Worm (Caenorhabditis elegans) whole organism, L1 larva: Measurements from ENCODE around the gene Y62H9A.1.

ENCODE experiments used
- C04F5.9 ChIP-seq: sonication (generic microtip); optimal IDR thresholded peaks from 2 replicates; lab custom pipeline; 2016; ENCODE audit warnings: missing genetic modification characterization, missing compliant biosample characterization
- F16B12.6 ChIP-seq: fragments of 150-350 bp; optimal IDR thresholded peaks from 2 replicates; lab custom pipeline; 2014; ENCODE audit warnings: missing biosample characterization, missing genetic modification characterization
- Y116A8C.19 ChIP-seq: sonication (generic microtip); optimal IDR thresholded peaks from 2 replicates; lab custom pipeline; 2016; ENCODE audit warnings: missing compliant biosample characterization, missing genetic modification characterization, borderline replicate concordance
- alr-1 ChIP-seq: fragments of 200-800 bp; sonication (Bioruptor generic); optimal IDR thresholded peaks from 2 replicates; lab custom pipeline; 2018; ENCODE audit warnings: borderline replicate concordance, mild to moderate bottlenecking, missing genetic modification characterization, missing compliant biosample characterization
- blmp-1 ChIP-seq: fragments of 150-350 bp; optimal IDR thresholded peaks from 2 replicates; lab custom pipeline; 2014; ENCODE audit warnings: missing biosample characterization, missing genetic modification characterization
- ceh-63 ChIP-seq: fragments of 200-800 bp; sonication (Bioruptor generic); optimal IDR thresholded peaks from 2 replicates; lab custom pipeline; 2018; ENCODE audit warnings: mild to moderate bottlenecking, missing genetic modification characterization, missing compliant biosample characterization
- ceh-82 ChIP-seq, 3 experiments: fragments of 150-350 bp in 1 of 3; sonication (generic microtip) in 2 of 3; optimal IDR thresholded peaks; 2 replicates each; lab custom pipeline; 2014 to 2017; ENCODE audit warnings: missing biosample characterization in 3 of 3, missing genetic modification characterization in 3 of 3
- dpl-1 ChIP-seq, 3 experiments: fragments of 150-350 bp in 2 of 3; sonication (generic microtip) in 1 of 3; optimal IDR thresholded peaks; 2 replicates each; lab custom pipeline; 2014 to 2017; ENCODE audit warnings: missing biosample characterization in 3 of 3, missing genetic modification characterization in 3 of 3, missing genetic modification reagents in 3 of 3
- egl-13 ChIP-seq: sonication (generic microtip); optimal IDR thresholded peaks from 2 replicates; lab custom pipeline; 2016; ENCODE audit warnings: missing genotype, missing genetic modification reagents, missing genetic modification characterization, missing compliant biosample characterization
- egl-27 ChIP-seq, 2 experiments: fragments of 150-350 bp in 1 of 2; sonication (generic microtip); optimal IDR thresholded peaks; 3 replicates each; lab custom pipeline; 2017 to 2018; ENCODE audit warnings: missing biosample characterization in 2 of 2, missing genetic modification characterization in 2 of 2, missing genetic modification reagents in 2 of 2
- ets-5 ChIP-seq: fragments of 200-800 bp; sonication (Bioruptor generic); IDR thresholded peaks from 2 replicates; pipeline ENCODE4 v1.3.6; 2022; ENCODE audit warnings: missing genetic modification characterization, missing compliant biosample characterization
- fkh-4 ChIP-seq: sonication (generic microtip); optimal IDR thresholded peaks from 2 replicates; lab custom pipeline; 2016; ENCODE audit warnings: missing compliant biosample characterization, missing genetic modification characterization, borderline replicate concordance
- hlh-4 ChIP-seq: sonication (generic microtip); optimal IDR thresholded peaks from 2 replicates; lab custom pipeline; 2016; ENCODE audit warnings: mild to moderate bottlenecking, missing genetic modification characterization, missing compliant biosample characterization
- irx-1 ChIP-seq: sonication (generic microtip); optimal IDR thresholded peaks from 2 replicates; lab custom pipeline; 2016; ENCODE audit warnings: missing genetic modification characterization, missing compliant biosample characterization
- isw-1 ChIP-seq: fragments of 200-800 bp; sonication (Bioruptor generic); IDR thresholded peaks from 2 replicates; pipeline ENCODE4 v1.3.6; 2022; ENCODE audit warnings: missing genetic modification characterization, missing compliant biosample characterization
- lin-13 ChIP-seq: fragments of 150-350 bp; optimal IDR thresholded peaks from 2 replicates; lab custom pipeline; 2014; ENCODE audit warnings: missing biosample characterization, missing genetic modification reagents, missing genetic modification characterization
- lin-14 ChIP-seq: fragments of 200-800 bp; sonication (Bioruptor generic); optimal IDR thresholded peaks from 2 replicates; lab custom pipeline; 2018; ENCODE audit warnings: mild to moderate bottlenecking, missing genetic modification characterization, moderate library complexity, missing compliant biosample characterization
- lin-15B ChIP-seq: fragments of 150-350 bp; sonication (generic microtip); optimal IDR thresholded peaks from 3 replicates; lab custom pipeline; 2014; ENCODE audit warnings: missing biosample characterization, missing genetic modification characterization
- lin-35 ChIP-seq, 2 experiments: fragments of 150-350 bp; optimal IDR thresholded peaks; 2 replicates each; lab custom pipeline; 2014; ENCODE audit warnings: missing biosample characterization in 2 of 2, missing genetic modification characterization in 2 of 2, missing genetic modification reagents in 2 of 2
- lin-39 ChIP-seq: fragments of 150-350 bp; optimal IDR thresholded peaks from 2 replicates; lab custom pipeline; 2014; ENCODE audit warnings: missing biosample characterization, missing genetic modification reagents, missing genetic modification characterization
- nhr-19 ChIP-seq: fragments of 200-800 bp; sonication (Bioruptor generic); conservative IDR thresholded peaks from 2 replicates; pipeline ENCODE4 v1.3.6; 2022; ENCODE audit warnings: missing genetic modification characterization, missing compliant biosample characterization
- nhr-71 ChIP-seq: sonication (generic microtip); optimal IDR thresholded peaks from 2 replicates; lab custom pipeline; 2016; ENCODE audit warnings: mild to moderate bottlenecking, missing genetic modification characterization, moderate library complexity, missing compliant biosample characterization
- nhr-77 ChIP-seq: fragments of 150-350 bp; optimal IDR thresholded peaks from 2 replicates; lab custom pipeline; 2014; ENCODE audit warnings: missing biosample characterization, missing genetic modification characterization
- nhr-84 ChIP-seq: sonication (generic microtip); optimal IDR thresholded peaks from 2 replicates; lab custom pipeline; 2017; ENCODE audit warnings: missing biosample characterization, missing genetic modification characterization
- pag-3 ChIP-seq: sonication (generic microtip); optimal IDR thresholded peaks from 2 replicates; lab custom pipeline; 2017; ENCODE audit warnings: missing genetic modification characterization, mild to moderate bottlenecking, missing compliant biosample characterization, antibody characterized with exemption, borderline replicate concordance; ENCODE audit not compliant: insufficient read depth
- rnt-1 ChIP-seq: sonication (generic microtip); optimal IDR thresholded peaks from 2 replicates; lab custom pipeline; 2016; ENCODE audit warnings: mild to moderate bottlenecking, missing genetic modification characterization, moderate library complexity, missing compliant biosample characterization
- snpc-4 ChIP-seq: fragments of 150-350 bp; optimal IDR thresholded peaks from 2 replicates; lab custom pipeline; 2014; ENCODE audit warnings: missing biosample characterization, missing genetic modification characterization
- snu-23 ChIP-seq: sonication (generic microtip); optimal IDR thresholded peaks from 2 replicates; lab custom pipeline; 2016; ENCODE audit warnings: missing genetic modification characterization, missing compliant biosample characterization
- sup-37 ChIP-seq: fragments of 200-800 bp; sonication (Bioruptor generic); optimal IDR thresholded peaks from 2 replicates; lab custom pipeline; 2018; ENCODE audit warnings: mild to moderate bottlenecking, missing genetic modification characterization, missing compliant biosample characterization
- unc-30 ChIP-seq: sonication (generic microtip); optimal IDR thresholded peaks from 2 replicates; lab custom pipeline; 2017; ENCODE audit warnings: missing biosample characterization, missing genetic modification characterization
- xbp-1 ChIP-seq: sonication (generic microtip); optimal IDR thresholded peaks from 2 replicates; lab custom pipeline; 2016; ENCODE audit warnings: missing genetic modification characterization, missing compliant biosample characterization
- zag-1 ChIP-seq: fragments of 150-350 bp; optimal IDR thresholded peaks from 2 replicates; lab custom pipeline; 2014; ENCODE audit warnings: missing biosample characterization, missing genetic modification characterization
- ztf-11 ChIP-seq, 2 experiments: sonication (generic microtip); optimal IDR thresholded peaks; 2 replicates each; lab custom pipeline; 2016 to 2017; ENCODE audit warnings: missing genetic modification characterization in 2 of 2, missing biosample characterization in 1 of 2, missing compliant biosample characterization in 1 of 2
- ztf-4 ChIP-seq: fragments of 150-350 bp; optimal IDR thresholded peaks from 2 replicates; lab custom pipeline; 2014; ENCODE audit warnings: missing biosample characterization, missing genetic modification characterization

Y62H9A.1 gene

ce11 chrX:11854903-11855302 lies 20.4 kb upstream of the Y62H9A.1 start, which contains the start of gene F54F7.8:
F54F7.8 (minus strand) TSS chrX:11855003.
- no peak for TF ChIP-seq C04F5.9 (tag; lab: Kevin White, UChicago)
- TF ChIP-seq xbp-1, result no peak
- no peak for TF ChIP-seq hlh-4 (tag; lab: Kevin White, UChicago)
- TF ChIP-seq egl-27 (tag; optimal IDR thresholded peaks at IDR 0.05; lab: Kevin White, UChicago), result no peak
- no peak for TF ChIP-seq pag-3 (tag; lab: Kevin White, UChicago)
- no peak for TF ChIP-seq nhr-71
- no peak for TF ChIP-seq ceh-63 (GFP tag; lab: Kevin White, UChicago)
- no peak for TF ChIP-seq lin-14 (GFP tag; lab: Kevin White, UChicago)
- TF ChIP-seq ets-5 (GFP tag; lab: Robert Waterston, UW), result no peak
- no peak for TF ChIP-seq nhr-84 (tag; lab: Kevin White, UChicago)
- no peak for TF ChIP-seq Y116A8C.19
- TF ChIP-seq lin-13 (GFP tag; lab: Kevin White, UChicago), result no peak
- no peak for TF ChIP-seq nhr-77
- no peak for TF ChIP-seq sup-37
- TF ChIP-seq lin-15B (tag; lab: Kevin White, UChicago), result no peak
- no peak for TF ChIP-seq blmp-1 (tag; lab: Kevin White, UChicago)
- TF ChIP-seq nhr-19 (GFP tag; lab: Robert Waterston, UW), result no peak
- no peak for TF ChIP-seq snpc-4 (tag; lab: Kevin White, UChicago)

- TF ChIP-seq fkh-4 (tag; lab: Kevin White, UChicago) (no peak), ets-5 (GFP tag; lab: Robert Waterston, UW) (no peak), C04F5.9 (tag; lab: Kevin White, UChicago) (no peak), snu-23 (GFP tag; lab: Kevin White, UChicago) (no peak)
Observed at ce11 chrX:11856214-11856613, 19.1 kb upstream of the Y62H9A.1 start.

- TF ChIP-seq nhr-84 (tag; lab: Kevin White, UChicago) (no peak), rnt-1 (tag; lab: Kevin White, UChicago) (no peak), irx-1 (no peak), ztf-11 (tag; optimal IDR thresholded peaks at IDR 0.05; lab: Kevin White, UChicago) (no peak), lin-15B (tag; lab: Kevin White, UChicago) (no peak), pag-3 (tag; lab: Kevin White, UChicago) (no peak), ets-5 (GFP tag; lab: Robert Waterston, UW) (no peak), zag-1 (tag; lab: Kevin White, UChicago) (no peak), unc-30 (no peak)
Observed at ce11 chrX:11857178-11857577, 18.2 kb upstream of the Y62H9A.1 start, which contains the start of gene mes-1. mes-1 (plus strand) TSS chrX:11857478.

ce11 chrX:11863307-11863706 lies 12.0 kb upstream of the Y62H9A.1 start, which contains the start of gene F54F7.10:
F54F7.10 (plus strand) TSS chrX:11863607.
- no peak for TF ChIP-seq lin-39 (tag; lab: Kevin White, UChicago)
- TF ChIP-seq F16B12.6 (tag; lab: Kevin White, UChicago), result no peak
- TF ChIP-seq ceh-63 (GFP tag; lab: Kevin White, UChicago), result no peak
- TF ChIP-seq egl-13 (tag; lab: Kevin White, UChicago), result no peak
- no peak for TF ChIP-seq isw-1 (GFP tag; lab: Robert Waterston, UW)
- no peak for TF ChIP-seq ceh-82 (tag; optimal IDR thresholded peaks at IDR 0.05; lab: Kevin White, UChicago)
- no peak for TF ChIP-seq ztf-4 (tag; lab: Kevin White, UChicago)
- TF ChIP-seq lin-35 (GFP tag; optimal IDR thresholded peaks at IDR 0.05; lab: Kevin White, UChicago), result no peak
- TF ChIP-seq unc-30, result no peak
- no peak for TF ChIP-seq blmp-1 (tag; lab: Kevin White, UChicago)
- no peak for TF ChIP-seq xbp-1
- TF ChIP-seq nhr-77, result no peak
- TF ChIP-seq alr-1 (tag; lab: Kevin White, UChicago), result no peak
- no peak for TF ChIP-seq dpl-1 (GFP tag; optimal IDR thresholded peaks at IDR 0.05; lab: Kevin White, UChicago)
